Worm (Caenorhabditis elegans) whole organism, midembryonic: Measurements from ENCODE around the gene T23D5.3.

ENCODE experiments used
- T22C8.4 ChIP-seq: fragments of 200-800 bp; sonication (Bioruptor generic); IDR thresholded peaks from 2 replicates; pipeline ENCODE4 v1.3.6; 2022; ENCODE audit warnings: missing genetic modification characterization, missing compliant biosample characterization
- cog-1 ChIP-seq: sonication (generic microtip); optimal IDR thresholded peaks from 2 replicates; lab custom pipeline; 2016; ENCODE audit warnings: missing genetic modification characterization, missing compliant biosample characterization
- flt-1 ChIP-seq: fragments of 200-800 bp; sonication (Bioruptor generic); IDR thresholded peaks from 2 replicates; pipeline ENCODE4 v1.3.6; 2022; ENCODE audit warnings: missing genetic modification characterization, missing compliant biosample characterization
- klf-2 ChIP-seq: fragments of 200-800 bp; sonication (Bioruptor generic); conservative IDR thresholded peaks from 2 replicates; pipeline ENCODE4 v1.3.6; 2022; ENCODE audit warnings: missing genetic modification reagents, missing genetic modification characterization, missing compliant biosample characterization
- med-1 ChIP-seq: sonication (generic microtip); optimal IDR thresholded peaks from 2 replicates; lab custom pipeline; 2017; ENCODE audit warnings: missing genetic modification characterization, mild to moderate bottlenecking, missing compliant biosample characterization, antibody characterized with exemption, missing genetic modification reagents; ENCODE audit not compliant: insufficient read depth
- ref-1 ChIP-seq: fragments of 200-800 bp; sonication (Bioruptor generic); conservative IDR thresholded peaks from 2 replicates; pipeline ENCODE4 v1.3.6; 2022; ENCODE audit warnings: missing genetic modification reagents, missing genetic modification characterization, missing compliant biosample characterization
- tab-1 ChIP-seq: fragments of 200-800 bp; sonication (Bioruptor generic); IDR thresholded peaks from 2 replicates; pipeline ENCODE4 v1.3.6; 2022; ENCODE audit warnings: missing genetic modification characterization, missing compliant biosample characterization
- ztf-23 ChIP-seq: fragments of 200-800 bp; sonication (Bioruptor generic); IDR thresholded peaks from 2 replicates; pipeline ENCODE4 v1.3.6; 2022; ENCODE audit warnings: missing genetic modification reagents, missing genetic modification characterization, missing compliant biosample characterization
- ztf-29 ChIP-seq: fragments of 200-800 bp; sonication (Bioruptor generic); IDR thresholded peaks from 2 replicates; pipeline ENCODE4 v1.3.6; 2022; ENCODE audit warnings: missing genetic modification reagents, missing genetic modification characterization, missing compliant biosample characterization

Gene T23D5.3

ce11 chrV:15735720-15736119, 2.3 kb upstream of the T23D5.3 start, which contains the start of gene str-27:
Gene str-27, minus strand, starts transcription at chrV:15735820.
- TF ChIP-seq med-1 (GFP tag; lab: Kevin White, UChicago) (no peak), ztf-29 (GFP tag; lab: Robert Waterston, UW) (no peak), cog-1 (no peak), ref-1 (GFP tag; lab: Robert Waterston, UW) (no peak)

- no peak for TF ChIP-seq ztf-29 (GFP tag; lab: Robert Waterston, UW)
- TF ChIP-seq cog-1, result no peak
- no peak for TF ChIP-seq ztf-23 (GFP tag; lab: Robert Waterston, UW)
- TF ChIP-seq ref-1 (GFP tag; lab: Robert Waterston, UW), result no peak
- TF ChIP-seq tab-1 (GFP tag; lab: Robert Waterston, UW), result no peak
- TF ChIP-seq T22C8.4 (GFP tag; lab: Robert Waterston, UW), result no peak
- no peak for TF ChIP-seq flt-1 (GFP tag; lab: Robert Waterston, UW)
- TF ChIP-seq med-1 (GFP tag; lab: Kevin White, UChicago), result no peak
- TF ChIP-seq klf-2 (GFP tag; lab: Robert Waterston, UW), result no peak
These were observed 448 bp downstream of the T23D5.3 start for ce11 chrV:15733020-15733419.

- TF ChIP-seq tab-1 (GFP tag; lab: Robert Waterston, UW) (no peak), ref-1 (GFP tag; lab: Robert Waterston, UW) (no peak), med-1 (GFP tag; lab: Kevin White, UChicago) (no peak), cog-1 (no peak), T22C8.4 (GFP tag; lab: Robert Waterston, UW) (no peak), ztf-29 (GFP tag; lab: Robert Waterston, UW) (no peak), ztf-23 (GFP tag; lab: Robert Waterston, UW) (no peak), flt-1 (GFP tag; lab: Robert Waterston, UW) (no peak), klf-2 (GFP tag; lab: Robert Waterston, UW) (no peak)
These were observed 1.3 kb downstream of the T23D5.3 start, which contains the start of gene str-38 for ce11 chrV:15732209-15732608. Gene str-38, minus strand, starts transcription at chrV:15732309.

- no peak for TF ChIP-seq flt-1 (GFP tag; lab: Robert Waterston, UW)
- TF ChIP-seq klf-2 (GFP tag; lab: Robert Waterston, UW), result no peak
- no peak for TF ChIP-seq ztf-23 (GFP tag; lab: Robert Waterston, UW)
- no peak for TF ChIP-seq tab-1 (GFP tag; lab: Robert Waterston, UW)
- no peak for TF ChIP-seq med-1 (GFP tag; lab: Kevin White, UChicago)
- TF ChIP-seq ref-1 (GFP tag; lab: Robert Waterston, UW), result no peak
- no peak for TF ChIP-seq T22C8.4 (GFP tag; lab: Robert Waterston, UW)
- TF ChIP-seq cog-1, result no peak
- no peak for TF ChIP-seq ztf-29 (GFP tag; lab: Robert Waterston, UW)
These were observed 3.0 kb downstream of the T23D5.3 start, which contains the start of gene Y6E2A.10 for ce11 chrV:15730459-15730858. Gene Y6E2A.10, minus strand, starts transcription at chrV:15730559.

- no peak for TF ChIP-seq ref-1 (GFP tag; lab: Robert Waterston, UW)
- no peak for TF ChIP-seq klf-2 (GFP tag; lab: Robert Waterston, UW)
- no peak for TF ChIP-seq med-1 (GFP tag; lab: Kevin White, UChicago)
- no peak for TF ChIP-seq ztf-29 (GFP tag; lab: Robert Waterston, UW)
- TF ChIP-seq tab-1 (GFP tag; lab: Robert Waterston, UW), result no peak
- TF ChIP-seq cog-1, result no peak
- TF ChIP-seq flt-1 (GFP tag; lab: Robert Waterston, UW), result no peak
- no peak for TF ChIP-seq ztf-23 (GFP tag; lab: Robert Waterston, UW)
- no peak for TF ChIP-seq T22C8.4 (GFP tag; lab: Robert Waterston, UW)
These were observed 6.9 kb downstream of the T23D5.3 start, which contains the start of the genes irld-57 and sfxn-1.3 for ce11 chrV:15726610-15727009. Gene irld-57, minus strand, starts transcription at chrV:15726710. Gene sfxn-1.3, plus strand, starts transcription at chrV:15726841.

ce11 chrV:15721888-15722287, 11.6 kb downstream of the T23D5.3 start, which contains the start of gene srh-140:
Gene srh-140, plus strand, starts transcription at chrV:15722188.
- no peak for TF ChIP-seq ref-1 (GFP tag; lab: Robert Waterston, UW)
- TF ChIP-seq T22C8.4 (GFP tag; lab: Robert Waterston, UW), result no peak
- TF ChIP-seq flt-1 (GFP tag; lab: Robert Waterston, UW), result no peak
- TF ChIP-seq med-1 (GFP tag; lab: Kevin White, UChicago), result no peak
- TF ChIP-seq cog-1, result no peak
- no peak for TF ChIP-seq tab-1 (GFP tag; lab: Robert Waterston, UW)
- TF ChIP-seq ztf-29 (GFP tag; lab: Robert Waterston, UW), result no peak
- no peak for TF ChIP-seq ztf-23 (GFP tag; lab: Robert Waterston, UW)
- no peak for TF ChIP-seq klf-2 (GFP tag; lab: Robert Waterston, UW)

- TF ChIP-seq ztf-29 (GFP tag; lab: Robert Waterston, UW), result no peak
- TF ChIP-seq T22C8.4 (GFP tag; lab: Robert Waterston, UW), result no peak
- TF ChIP-seq tab-1 (GFP tag; lab: Robert Waterston, UW), result no peak
These were observed 12.0 kb downstream of the T23D5.3 start for ce11 chrV:15721431-15721830.

ce11 chrV:15719570-15719969, 13.9 kb downstream of the T23D5.3 start, which contains the start of gene Y6E2A.7:
Gene Y6E2A.7, plus strand, starts transcription at chrV:15719870.
- TF ChIP-seq klf-2 (GFP tag; lab: Robert Waterston, UW), result no peak
- TF ChIP-seq tab-1 (GFP tag; lab: Robert Waterston, UW), result no peak
- TF ChIP-seq med-1 (GFP tag; lab: Kevin White, UChicago), result no peak
- TF ChIP-seq ztf-29 (GFP tag; lab: Robert Waterston, UW), result no peak
- no peak for TF ChIP-seq T22C8.4 (GFP tag; lab: Robert Waterston, UW)
- no peak for TF ChIP-seq ztf-23 (GFP tag; lab: Robert Waterston, UW)
- no peak for TF ChIP-seq flt-1 (GFP tag; lab: Robert Waterston, UW)
- no peak for TF ChIP-seq ref-1 (GFP tag; lab: Robert Waterston, UW)
- no peak for TF ChIP-seq cog-1

- no peak for TF ChIP-seq cog-1
These were observed 14.9 kb downstream of the T23D5.3 start, which contains the start of gene Y6E2A.5 for ce11 chrV:15718562-15718961. Gene Y6E2A.5, minus strand, starts transcription at chrV:15718662.
